Fruit fly (Drosophila melanogaster) whole organism, adult: ENCODE results near the gene CG15506.

ENCODE experiments used
- CG11617 ChIP-seq: fragments of 200-800 bp; sonication (Bioruptor generic); optimal IDR thresholded peaks from 2 replicates; lab custom pipeline; 2017; ENCODE audit warnings: mild to moderate bottlenecking, missing biosample characterization, missing genetic modification reagents, missing genetic modification characterization
- CG12768 ChIP-seq: fragments of 200-800 bp; sonication (Bioruptor generic); optimal IDR thresholded peaks from 2 replicates; lab custom pipeline; 2017; ENCODE audit warnings: missing biosample characterization, missing genetic modification characterization, mild to moderate bottlenecking, moderate library complexity, missing genetic modification reagents
- CG14711 ChIP-seq: fragments of 200-800 bp; sonication (Bioruptor generic); optimal IDR thresholded peaks from 2 replicates; lab custom pipeline; 2018; ENCODE audit warnings: missing biosample characterization, mild to moderate bottlenecking, missing genetic modification characterization, moderate library complexity
- CG1620 ChIP-seq: fragments of 200-800 bp; sonication (Bioruptor generic); optimal IDR thresholded peaks from 2 replicates; lab custom pipeline; 2016; ENCODE audit warnings: missing biosample characterization, missing genetic modification characterization
- CG33017 ChIP-seq: fragments of 200-800 bp; sonication (Bioruptor generic); optimal IDR thresholded peaks from 2 replicates; lab custom pipeline; 2018; ENCODE audit warnings: missing biosample characterization, mild to moderate bottlenecking, missing genetic modification characterization, moderate library complexity
- CG5204 ChIP-seq: fragments of 200-800 bp; sonication (Bioruptor generic); optimal IDR thresholded peaks from 2 replicates; lab custom pipeline; 2016; ENCODE audit warnings: missing biosample characterization, missing genetic modification characterization
- CG7045 ChIP-seq: fragments of 200-800 bp; sonication (Bioruptor generic); optimal IDR thresholded peaks from 2 replicates; lab custom pipeline; 2017; ENCODE audit warnings: missing biosample characterization, mild to moderate bottlenecking, missing genetic modification characterization
- CG7101 ChIP-seq: fragments of 200-800 bp; sonication (Bioruptor generic); optimal IDR thresholded peaks from 2 replicates; lab custom pipeline; 2018; ENCODE audit warnings: missing biosample characterization, mild to moderate bottlenecking, missing genetic modification characterization, moderate library complexity
- Clk ChIP-seq: fragments of 200-800 bp; sonication (Bioruptor generic); optimal IDR thresholded peaks from 2 replicates; lab custom pipeline; 2017; ENCODE audit warnings: missing biosample characterization, missing genetic modification characterization
- Crg-1 ChIP-seq: fragments of 200-800 bp; sonication (Bioruptor generic); optimal IDR thresholded peaks from 2 replicates; lab custom pipeline; 2016; ENCODE audit warnings: missing biosample characterization, missing genetic modification characterization
- Hr96 ChIP-seq: fragments of 200-800 bp; sonication (Bioruptor generic); optimal IDR thresholded peaks from 2 replicates; lab custom pipeline; 2016; ENCODE audit warnings: missing biosample characterization, missing genetic modification characterization
- Mnt ChIP-seq: fragments of 200-800 bp; sonication (Bioruptor generic); optimal IDR thresholded peaks from 2 replicates; lab custom pipeline; 2016; ENCODE audit warnings: missing biosample characterization, mild to moderate bottlenecking, missing genetic modification characterization
- bab1 ChIP-seq: fragments of 200-800 bp; sonication (Bioruptor generic); optimal IDR thresholded peaks from 3 replicates; lab custom pipeline; 2019; ENCODE audit warnings: missing biosample characterization, mild to moderate bottlenecking, missing genetic modification characterization, moderate library complexity
- cic ChIP-seq: fragments of 200-800 bp; sonication (Bioruptor generic); optimal IDR thresholded peaks from 2 replicates; lab custom pipeline; 2017; ENCODE audit warnings: missing biosample characterization, mild to moderate bottlenecking, missing genetic modification characterization, moderate library complexity
- cnc ChIP-seq, 2 experiments: fragments of >200 bp; optimal IDR thresholded peaks; 2 replicates each; lab custom pipeline; 2017
- kay ChIP-seq: fragments of 200-800 bp; sonication (Bioruptor generic); peaks from one replicate; lab custom pipeline; 2016; ENCODE audit warnings: missing biosample characterization, missing genetic modification characterization, borderline replicate concordance
- ovo ChIP-seq: fragments of 200-800 bp; sonication (Bioruptor generic); optimal IDR thresholded peaks from 2 replicates; lab custom pipeline; 2016; ENCODE audit warnings: missing biosample characterization, missing genetic modification characterization
- pad ChIP-seq: fragments of 200-800 bp; sonication (Bioruptor generic); optimal IDR thresholded peaks from 3 replicates; lab custom pipeline; 2017; ENCODE audit warnings: missing biosample characterization, missing genetic modification characterization, mild to moderate bottlenecking, moderate library complexity, missing genetic modification reagents
- tj ChIP-seq: fragments of 200-800 bp; sonication (Bioruptor generic); optimal IDR thresholded peaks from 3 replicates; lab custom pipeline; 2017; ENCODE audit warnings: missing biosample characterization, mild to moderate bottlenecking, missing genetic modification characterization, moderate library complexity
- toe ChIP-seq: fragments of 200-800 bp; sonication (Bioruptor generic); optimal IDR thresholded peaks from 2 replicates; lab custom pipeline; 2016; ENCODE audit warnings: missing biosample characterization, missing genetic modification characterization

CG15506 gene

dm6 chr3R:29697841-29698240, 20.6 kb upstream of the CG15506 start:
- TF ChIP-seq cic (GFP tag; lab: Kevin White, UChicago) = no peak
- TF ChIP-seq toe = no peak
- no peak for TF ChIP-seq CG11617 (GFP tag; lab: Kevin White, UChicago)
- no peak for TF ChIP-seq CG7101 (tag; lab: Kevin White, UChicago)
- TF ChIP-seq pad (GFP tag; lab: Kevin White, UChicago) = no peak
- TF ChIP-seq CG1620 (GFP tag; lab: Kevin White, UChicago) = no peak
- TF ChIP-seq CG5204 (GFP tag; lab: Kevin White, UChicago) = no peak

dm6 chr3R:29699220-29699619, 19.2 kb upstream of the CG15506 start:
- TF ChIP-seq Hr96 (GFP tag; lab: Kevin White, UChicago) = no peak
- no peak for TF ChIP-seq bab1 (GFP tag; lab: Kevin White, UChicago)
- no peak for TF ChIP-seq cic (GFP tag; lab: Kevin White, UChicago)
- TF ChIP-seq CG11617 (GFP tag; lab: Kevin White, UChicago) = no peak
- no peak for TF ChIP-seq kay (GFP tag; lab: Kevin White, UChicago)
- no peak for TF ChIP-seq CG1620 (GFP tag; lab: Kevin White, UChicago)
- no peak for TF ChIP-seq tj (GFP tag; lab: Kevin White, UChicago)
- TF ChIP-seq toe = no peak
- TF ChIP-seq Mnt = no peak

dm6 chr3R:29701739-29702138, 16.7 kb upstream of the CG15506 start:
- TF ChIP-seq CG7045 (GFP tag; lab: Kevin White, UChicago) = no peak
- no peak for TF ChIP-seq CG1620 (GFP tag; lab: Kevin White, UChicago)
- no peak for TF ChIP-seq CG7101 (tag; lab: Kevin White, UChicago)
- TF ChIP-seq cnc (optimal IDR thresholded peaks at IDR 0.05; lab: Kevin White, UChicago) = no peak
- TF ChIP-seq CG5204 (GFP tag; lab: Kevin White, UChicago) = no peak
- no peak for TF ChIP-seq Clk (GFP tag; lab: Kevin White, UChicago)
- no peak for TF ChIP-seq Mnt
- no peak for TF ChIP-seq Hr96 (GFP tag; lab: Kevin White, UChicago)
- TF ChIP-seq bab1 (GFP tag; lab: Kevin White, UChicago) = no peak
- TF ChIP-seq CG33017 (tag; lab: Kevin White, UChicago) = no peak
- no peak for TF ChIP-seq pad (GFP tag; lab: Kevin White, UChicago)
- TF ChIP-seq ovo (GFP tag; lab: Kevin White, UChicago) = no peak
- no peak for TF ChIP-seq CG14711 (tag; lab: Kevin White, UChicago)

dm6 chr3R:29704557-29704956, 13.9 kb upstream of the CG15506 start:
- TF ChIP-seq cnc (optimal IDR thresholded peaks at IDR 0.05; lab: Kevin White, UChicago) = no peak
- no peak for TF ChIP-seq CG1620 (GFP tag; lab: Kevin White, UChicago)
- no peak for TF ChIP-seq pad (GFP tag; lab: Kevin White, UChicago)
- TF ChIP-seq Crg-1 (GFP tag; lab: Kevin White, UChicago) = no peak
- no peak for TF ChIP-seq CG7045 (GFP tag; lab: Kevin White, UChicago)
- no peak for TF ChIP-seq CG5204 (GFP tag; lab: Kevin White, UChicago)
- no peak for TF ChIP-seq toe
- no peak for TF ChIP-seq ovo (GFP tag; lab: Kevin White, UChicago)
- TF ChIP-seq bab1 (GFP tag; lab: Kevin White, UChicago) = no peak
- no peak for TF ChIP-seq CG7101 (tag; lab: Kevin White, UChicago)

dm6 chr3R:29705789-29706303, 12.6 kb upstream of the CG15506 start:
- TF ChIP-seq bab1 (GFP tag; lab: Kevin White, UChicago) = no peak
- TF ChIP-seq CG5204 (GFP tag; lab: Kevin White, UChicago) = no peak
- TF ChIP-seq cic (GFP tag; lab: Kevin White, UChicago) = no peak
- no peak for TF ChIP-seq tj (GFP tag; lab: Kevin White, UChicago)
- TF ChIP-seq CG7045 (GFP tag; lab: Kevin White, UChicago) = no peak
- no peak for TF ChIP-seq pad (GFP tag; lab: Kevin White, UChicago)
- no peak for TF ChIP-seq CG12768
- no peak for TF ChIP-seq CG7101 (tag; lab: Kevin White, UChicago)
- no peak for TF ChIP-seq ovo (GFP tag; lab: Kevin White, UChicago)
- no peak for TF ChIP-seq kay (GFP tag; lab: Kevin White, UChicago)
- no peak for TF ChIP-seq cnc (optimal IDR thresholded peaks at IDR 0.05; lab: Kevin White, UChicago)

dm6 chr3R:29707258-29707657, 11.2 kb upstream of the CG15506 start:
- no peak for TF ChIP-seq toe
- no peak for TF ChIP-seq Crg-1 (GFP tag; lab: Kevin White, UChicago)
- TF ChIP-seq Mnt = no peak
- TF ChIP-seq CG14711 (tag; lab: Kevin White, UChicago) = no peak
- no peak for TF ChIP-seq CG33017 (tag; lab: Kevin White, UChicago)
- TF ChIP-seq Clk (GFP tag; lab: Kevin White, UChicago) = no peak
- no peak for TF ChIP-seq CG5204 (GFP tag; lab: Kevin White, UChicago)
- no peak for TF ChIP-seq bab1 (GFP tag; lab: Kevin White, UChicago)
- no peak for TF ChIP-seq pad (GFP tag; lab: Kevin White, UChicago)
- no peak for TF ChIP-seq CG7045 (GFP tag; lab: Kevin White, UChicago)
- no peak for TF ChIP-seq Hr96 (GFP tag; lab: Kevin White, UChicago)
- TF ChIP-seq CG7101 (tag; lab: Kevin White, UChicago) = no peak
- TF ChIP-seq kay (GFP tag; lab: Kevin White, UChicago) = no peak
- no peak for TF ChIP-seq cic (GFP tag; lab: Kevin White, UChicago)
- TF ChIP-seq tj (GFP tag; lab: Kevin White, UChicago) = no peak
- TF ChIP-seq CG11617 (GFP tag; lab: Kevin White, UChicago) = no peak
